Worm (Caenorhabditis elegans) whole organism, young adult: ENCODE measurements around the gene sre-53.
A peak's percentile ranks its signal among the peaks of the same experiment; 100 is the strongest.

Experiments
- B0261.1 ChIP-seq: sonication (generic microtip); optimal IDR thresholded peaks from 2 replicates; lab custom pipeline; 2016; ENCODE audit warnings: mild to moderate bottlenecking, missing genetic modification characterization, moderate library complexity, missing compliant biosample characterization
- B0336.3 ChIP-seq: fragments of 200-800 bp; sonication (Bioruptor generic); IDR thresholded peaks from 2 replicates; pipeline ENCODE4 v1.3.6; 2022; ENCODE audit warnings: missing genetic modification characterization, missing compliant biosample characterization
- F10E7.11 ChIP-seq: sonication (generic microtip); optimal IDR thresholded peaks from 2 replicates; lab custom pipeline; 2017; ENCODE audit warnings: mild to moderate bottlenecking, missing genetic modification characterization, moderate library complexity, missing compliant biosample characterization
- F39B2.1 ChIP-seq: fragments of 200-800 bp; sonication (Bioruptor generic); IDR thresholded peaks from 2 replicates; pipeline ENCODE4 v1.3.6; 2022; ENCODE audit warnings: missing genetic modification reagents, missing genetic modification characterization, missing compliant biosample characterization
- T26A5.8 ChIP-seq: sonication (generic microtip); optimal IDR thresholded peaks from 2 replicates; lab custom pipeline; 2016; ENCODE audit warnings: missing genetic modification characterization, missing compliant biosample characterization
- Y53F4B.3 ChIP-seq: fragments of 200-800 bp; sonication (Bioruptor generic); IDR thresholded peaks from 2 replicates; pipeline ENCODE4 v1.3.6; 2022; ENCODE audit warnings: missing genetic modification reagents, missing genetic modification characterization, missing compliant biosample characterization
- Y67H2A.10 ChIP-seq: fragments of 200-800 bp; sonication (Bioruptor generic); conservative IDR thresholded peaks from 2 replicates; pipeline ENCODE4 v1.3.6; 2022; ENCODE audit warnings: missing genetic modification reagents, missing genetic modification characterization, missing compliant biosample characterization
- akir-1 ChIP-seq: fragments of 200-800 bp; sonication (Bioruptor generic); optimal IDR thresholded peaks from 2 replicates; lab custom pipeline; 2018; ENCODE audit warnings: mild to moderate bottlenecking, missing genetic modification characterization, moderate library complexity, missing compliant biosample characterization
- ama-1 ChIP-seq, 3 experiments: fragments of 150-350 bp in 1 of 3; sonication (generic microtip) in 2 of 3; optimal IDR thresholded peaks; 2 replicates each; lab custom pipeline; 2014 to 2018; ENCODE audit warnings: missing biosample characterization in 2 of 3, missing genetic modification characterization in 2 of 3, missing genetic modification reagents in 2 of 3
- atf-7 ChIP-seq: sonication (generic microtip); optimal IDR thresholded peaks from 2 replicates; lab custom pipeline; 2017; ENCODE audit warnings: mild to moderate bottlenecking, missing genetic modification characterization, missing compliant biosample characterization
- athp-1 ChIP-seq: sonication (generic microtip); optimal IDR thresholded peaks from 2 replicates; lab custom pipeline; 2017; ENCODE audit warnings: mild to moderate bottlenecking, missing genetic modification characterization, missing compliant biosample characterization
- attf-3 ChIP-seq: fragments of 200-800 bp; sonication (Bioruptor generic); conservative IDR thresholded peaks from 2 replicates; pipeline ENCODE4 v1.3.6; 2022; ENCODE audit warnings: missing genetic modification reagents, missing genetic modification characterization, missing compliant biosample characterization
- attf-5 ChIP-seq: fragments of 200-800 bp; sonication (Bioruptor generic); optimal IDR thresholded peaks from 2 replicates; lab custom pipeline; 2018; ENCODE audit warnings: mild to moderate bottlenecking, missing genetic modification characterization, missing compliant biosample characterization
- cebp-2 ChIP-seq: fragments of 200-800 bp; sonication (Bioruptor generic); IDR thresholded peaks from 2 replicates; pipeline ENCODE4 v1.3.6; 2022; ENCODE audit warnings: missing genetic modification characterization, missing compliant biosample characterization
- die-1 ChIP-seq: sonication (generic microtip); optimal IDR thresholded peaks from 2 replicates; lab custom pipeline; 2016; ENCODE audit warnings: missing genotype, mild to moderate bottlenecking, missing genetic modification characterization, missing compliant biosample characterization
- dpl-1 ChIP-seq: fragments of 150-350 bp; optimal IDR thresholded peaks from 2 replicates; lab custom pipeline; 2014; ENCODE audit warnings: missing biosample characterization, missing genetic modification reagents, missing genetic modification characterization
- egrh-3 ChIP-seq: fragments of 200-800 bp; sonication (Bioruptor generic); IDR thresholded peaks from 2 replicates; pipeline ENCODE4 v1.3.6; 2022; ENCODE audit warnings: missing genetic modification reagents, missing genetic modification characterization, missing compliant biosample characterization
- ekl-4 ChIP-seq: fragments of 200-800 bp; sonication (Bioruptor generic); IDR thresholded peaks from 2 replicates; pipeline ENCODE4 v1.3.6; 2022; ENCODE audit warnings: missing genetic modification reagents, missing genetic modification characterization, missing compliant biosample characterization
- ets-4 ChIP-seq: fragments of 200-800 bp; sonication (Bioruptor generic); optimal IDR thresholded peaks from 2 replicates; lab custom pipeline; 2018; ENCODE audit warnings: mild to moderate bottlenecking, missing genetic modification characterization, missing compliant biosample characterization
- fkh-3 ChIP-seq: sonication (generic microtip); optimal IDR thresholded peaks from 2 replicates; lab custom pipeline; 2016; ENCODE audit warnings: mild to moderate bottlenecking, missing genetic modification characterization, missing compliant biosample characterization
- hlh-12 ChIP-seq: sonication (generic microtip); optimal IDR thresholded peaks from 2 replicates; lab custom pipeline; 2016; ENCODE audit warnings: missing genetic modification characterization, missing compliant biosample characterization
- hmg-20 ChIP-seq: fragments of 200-800 bp; sonication (Bioruptor generic); IDR thresholded peaks from 2 replicates; pipeline ENCODE4 v1.3.6; 2022; ENCODE audit warnings: missing genetic modification reagents, missing genetic modification characterization, missing compliant biosample characterization
- lin-26 ChIP-seq: fragments of 200-800 bp; sonication (Bioruptor generic); IDR thresholded peaks from 2 replicates; pipeline ENCODE4 v1.3.6; 2022; ENCODE audit warnings: missing genetic modification reagents, missing genetic modification characterization, missing compliant biosample characterization
- lsl-1 ChIP-seq: fragments of 200-800 bp; sonication (Bioruptor generic); optimal IDR thresholded peaks from 2 replicates; lab custom pipeline; 2018; ENCODE audit warnings: mild to moderate bottlenecking, missing genetic modification characterization, moderate library complexity, missing compliant biosample characterization
- lsy-27 ChIP-seq: sonication (generic microtip); optimal IDR thresholded peaks from 2 replicates; lab custom pipeline; 2017; ENCODE audit warnings: missing genetic modification characterization, mild to moderate bottlenecking, missing compliant biosample characterization, antibody characterized with exemption, missing genotype, borderline replicate concordance; ENCODE audit not compliant: insufficient read depth
- madf-6 ChIP-seq: fragments of 200-800 bp; sonication (Bioruptor generic); IDR thresholded peaks from 2 replicates; pipeline ENCODE4 v1.3.6; 2022; ENCODE audit warnings: missing genetic modification reagents, missing genetic modification characterization, missing compliant biosample characterization
- madf-8 ChIP-seq: fragments of 200-800 bp; sonication (Bioruptor generic); conservative IDR thresholded peaks from 2 replicates; pipeline ENCODE4 v1.3.6; 2022; ENCODE audit warnings: missing genetic modification reagents, missing genetic modification characterization, missing compliant biosample characterization
- mcd-1 ChIP-seq: fragments of 200-800 bp; sonication (Bioruptor generic); IDR thresholded peaks from 2 replicates; pipeline ENCODE4 v1.3.6; 2022; ENCODE audit warnings: missing genetic modification reagents, missing genetic modification characterization, missing compliant biosample characterization
- nhr-120 ChIP-seq: fragments of 200-800 bp; sonication (Bioruptor generic); IDR thresholded peaks from 2 replicates; pipeline ENCODE4 v1.3.6; 2022; ENCODE audit warnings: missing genetic modification characterization, missing compliant biosample characterization
- nhr-27 ChIP-seq: fragments of 200-800 bp; sonication (Bioruptor generic); optimal IDR thresholded peaks from 2 replicates; lab custom pipeline; 2018; ENCODE audit warnings: mild to moderate bottlenecking, missing genetic modification characterization, moderate library complexity, missing compliant biosample characterization
- pbrm-1 ChIP-seq: fragments of 200-800 bp; sonication (Bioruptor generic); IDR thresholded peaks from 2 replicates; pipeline ENCODE4 v1.3.6; 2022; ENCODE audit warnings: missing genetic modification reagents, missing genetic modification characterization, missing compliant biosample characterization
- rpc-1 ChIP-seq, 2 experiments: fragments of 150-350 bp in 1 of 2; sonication (generic microtip) in 1 of 2; optimal IDR thresholded peaks; 2 replicates each; lab custom pipeline; 2014 to 2018; ENCODE audit warnings: missing biosample characterization in 1 of 2, missing genetic modification characterization in 1 of 2, missing genetic modification reagents in 1 of 2, missing genotype in 1 of 2
- sdz-38 ChIP-seq: sonication (generic microtip); optimal IDR thresholded peaks from 2 replicates; lab custom pipeline; 2016; ENCODE audit warnings: missing genotype, missing genetic modification characterization, missing compliant biosample characterization
- sea-2 ChIP-seq: fragments of 200-800 bp; sonication (Bioruptor generic); IDR thresholded peaks from 2 replicates; pipeline ENCODE4 v1.3.6; 2022; ENCODE audit warnings: missing genetic modification characterization, missing compliant biosample characterization
- snpc-1.3 ChIP-seq: sonication (generic microtip); optimal IDR thresholded peaks from 2 replicates; lab custom pipeline; 2017; ENCODE audit warnings: missing genetic modification characterization, mild to moderate bottlenecking, missing compliant biosample characterization, antibody characterized with exemption, moderate library complexity, missing genotype, missing genetic modification reagents; ENCODE audit not compliant: insufficient read depth
- tbx-9 ChIP-seq: sonication (generic microtip); optimal IDR thresholded peaks from 2 replicates; lab custom pipeline; 2016; ENCODE audit warnings: borderline replicate concordance, missing genetic modification characterization, inconsistent platforms, missing compliant biosample characterization
- zfh-2 ChIP-seq: fragments of 200-800 bp; sonication (Bioruptor generic); conservative IDR thresholded peaks from 2 replicates; pipeline ENCODE4 v1.3.6; 2022; ENCODE audit warnings: missing genetic modification reagents, missing genetic modification characterization, missing compliant biosample characterization
- ztf-28 ChIP-seq: fragments of 200-800 bp; sonication (Bioruptor generic); IDR thresholded peaks from 2 replicates; pipeline ENCODE4 v1.3.6; 2022; ENCODE audit warnings: missing genetic modification reagents, missing genetic modification characterization, missing compliant biosample characterization

Gene sre-53

ce11 chrII:12342928-12343327 is 19.7 kb upstream of the sre-53 start:
- TF ChIP-seq B0336.3 (GFP tag; lab: Robert Waterston, UW) = no peak
- 0 out of 2 replicates have a peak, but pooled peaks have one; percentile 22 for TF ChIP-seq pbrm-1
- TF ChIP-seq akir-1 (GFP tag; lab: Kevin White, UChicago) = no peak
- TF ChIP-seq rpc-1 (optimal IDR thresholded peaks at IDR 0.05; lab: Kevin White, UChicago) = no peak
- no peak for TF ChIP-seq rpc-1 (tag; optimal IDR thresholded peaks at IDR 0.05; lab: Kevin White, UChicago)
- TF ChIP-seq egrh-3 (GFP tag; lab: Robert Waterston, UW) = peak; percentile 67; the same call in 1 of the 2 replicates
- TF ChIP-seq cebp-2 (GFP tag; lab: Robert Waterston, UW) = no peak
- no peak for TF ChIP-seq hlh-12 (tag; lab: Kevin White, UChicago)
- no peak for TF ChIP-seq snpc-1.3 (tag; lab: Kevin White, UChicago)
- no peak for TF ChIP-seq Y67H2A.10
- TF ChIP-seq madf-6 = no peak
- TF ChIP-seq dpl-1 (GFP tag; lab: Kevin White, UChicago) = no peak
- 0 out of 2 replicates have a peak, but pooled peaks have one; percentile 2 for TF ChIP-seq ztf-28
- no peak for TF ChIP-seq B0261.1 (tag; lab: Kevin White, UChicago)
- TF ChIP-seq lin-26 = no peak
- TF ChIP-seq fkh-3 (tag; lab: Kevin White, UChicago) = no peak
- peak; percentile 74 for TF ChIP-seq zfh-2 (GFP tag; lab: Robert Waterston, UW)
- no peak for TF ChIP-seq madf-8
- no peak for TF ChIP-seq nhr-120 (GFP tag; lab: Robert Waterston, UW)
- TF ChIP-seq attf-5 (GFP tag; lab: Kevin White, UChicago) = no peak
- TF ChIP-seq nhr-27 = no peak
- no peak for TF ChIP-seq F39B2.1 (GFP tag; lab: Robert Waterston, UW)
- TF ChIP-seq ekl-4 (GFP tag; lab: Robert Waterston, UW) = no peak
- no peak for TF ChIP-seq F10E7.11 (tag; lab: Kevin White, UChicago)
- no peak for TF ChIP-seq athp-1 (tag; lab: Kevin White, UChicago)
- no peak for TF ChIP-seq die-1 (tag; lab: Kevin White, UChicago)
- no peak for TF ChIP-seq Y53F4B.3 (GFP tag; lab: Robert Waterston, UW)
- TF ChIP-seq lsy-27 = no peak

- TF ChIP-seq ets-4 (GFP tag; lab: Kevin White, UChicago) = no peak
- TF ChIP-seq sea-2 = no peak
- TF ChIP-seq atf-7 (tag; lab: Kevin White, UChicago) = no peak
- no peak for TF ChIP-seq lsl-1 (GFP tag; lab: Kevin White, UChicago)
- no peak for TF ChIP-seq nhr-120 (GFP tag; lab: Robert Waterston, UW)
- no peak for TF ChIP-seq ama-1 (optimal IDR thresholded peaks at IDR 0.05; lab: Kevin White, UChicago)
- TF ChIP-seq ama-1 (GFP tag; optimal IDR thresholded peaks at IDR 0.05; lab: Kevin White, UChicago) = no peak
- no peak for TF ChIP-seq hmg-20 (GFP tag; lab: Robert Waterston, UW)
- no peak for TF ChIP-seq ztf-28
- peak; percentile 93 for TF ChIP-seq zfh-2 (GFP tag; lab: Robert Waterston, UW)
- peak; percentile 25; the same call in 1 of the 2 replicates for TF ChIP-seq mcd-1 (GFP tag; lab: Robert Waterston, UW)
- TF ChIP-seq sdz-38 = no peak
- no peak for TF ChIP-seq tbx-9 (tag; lab: Kevin White, UChicago)
- no peak for TF ChIP-seq F39B2.1 (GFP tag; lab: Robert Waterston, UW)
- peak; percentile 95 for TF ChIP-seq egrh-3 (GFP tag; lab: Robert Waterston, UW)
- TF ChIP-seq attf-3 = no peak
- TF ChIP-seq T26A5.8 = no peak
Observed at ce11 chrII:12341566-12342223, 18.5 kb upstream of the sre-53 start.
